Fruit fly (Drosophila melanogaster): ENCODE results near the gene Axn.

Gene Axn

dm6 chr3R:30014480-30014879, 8.2 kb upstream of the Axn start:
- no peak for TF ChIP-seq CG4496 (GFP tag; IDR thresholded peaks at IDR 0.05)
- no peak for TF ChIP-seq fd96Ca (GFP tag; IDR thresholded peaks at IDR 0.05)
- no peak for TF ChIP-seq CG8159 (tag; optimal IDR thresholded peaks at IDR 0.05)
- TF ChIP-seq EcR (GFP tag; optimal IDR thresholded peaks at IDR 0.05) = no peak
- no peak for TF ChIP-seq CG14655 (GFP tag; optimal IDR thresholded peaks at IDR 0.05)
- no peak for TF ChIP-seq Ets98B (GFP tag; IDR thresholded peaks at IDR 0.05)
- TF ChIP-seq Pif1A (GFP tag; optimal IDR thresholded peaks at IDR 0.05) = no peak
- no peak for TF ChIP-seq gl (tag; optimal IDR thresholded peaks at IDR 0.05)

dm6 chr3R:30014977-30015514, 7.6 kb upstream of the Axn start, which contains the start of gene CG7920:
Gene CG7920 (minus strand): TSS chr3R:30015284.
- TF ChIP-seq rn (GFP tag; IDR thresholded peaks at IDR 0.05) (no peak), CG4496 (GFP tag; IDR thresholded peaks at IDR 0.05) (0 out of 3 replicates have a peak, but pooled peaks have one; percentile 36), Ets98B (GFP tag; IDR thresholded peaks at IDR 0.05) (peak; percentile 40; the same call in 1 of the 2 replicates), EcR (GFP tag; optimal IDR thresholded peaks at IDR 0.05) (no peak), CG8301 (tag; optimal IDR thresholded peaks at IDR 0.05) (peak; percentile 6), CG32121 (GFP tag; IDR thresholded peaks at IDR 0.05) (0 out of 2 replicates have a peak, but pooled peaks have one; percentile 24), gl (tag; optimal IDR thresholded peaks at IDR 0.05) (no peak), CG13204 (GFP tag; optimal IDR thresholded peaks at IDR 0.05) (peak; percentile 45), CG34367 (tag; optimal IDR thresholded peaks at IDR 0.05) (peak; percentile 7), Snoo (tag; optimal IDR thresholded peaks at IDR 0.05) (no peak), CG8159 (tag; optimal IDR thresholded peaks at IDR 0.05) (no peak), CG15710 (tag; optimal IDR thresholded peaks at IDR 0.05) (no peak), fd96Ca (GFP tag; IDR thresholded peaks at IDR 0.05) (no peak), CG9948 (tag; optimal IDR thresholded peaks at IDR 0.05) (no peak), CG17806 (tag; optimal IDR thresholded peaks at IDR 0.05) (peak; percentile 6), Pif1A (GFP tag; optimal IDR thresholded peaks at IDR 0.05) (no peak), CG14655 (GFP tag; optimal IDR thresholded peaks at IDR 0.05) (no peak), CG10348 (GFP tag; IDR thresholded peaks at IDR 0.05) (no peak), CG12605 (GFP tag; IDR thresholded peaks at IDR 0.05) (peak; percentile 44; the same call in 1 of the 2 replicates), Pif1B (GFP tag; optimal IDR thresholded peaks at IDR 0.05) (no peak), D1 (tag; optimal IDR thresholded peaks at IDR 0.05) (no peak)

- TF ChIP-seq rn (GFP tag; IDR thresholded peaks at IDR 0.05) (0 out of 2 replicates have a peak, but pooled peaks have one; percentile 21), CG17806 (tag; optimal IDR thresholded peaks at IDR 0.05) (peak; percentile 8), CG8159 (tag; optimal IDR thresholded peaks at IDR 0.05) (peak; percentile 27), D1 (tag; optimal IDR thresholded peaks at IDR 0.05) (no peak), CG8301 (tag; optimal IDR thresholded peaks at IDR 0.05) (peak; percentile 44), CG14655 (GFP tag; optimal IDR thresholded peaks at IDR 0.05) (no peak), Pif1B (GFP tag; optimal IDR thresholded peaks at IDR 0.05) (no peak), CG4496 (GFP tag; IDR thresholded peaks at IDR 0.05) (peak; percentile 64; the same call in 2 of the 3 replicates), CG15710 (tag; optimal IDR thresholded peaks at IDR 0.05) (peak; percentile 9), Ets98B (GFP tag; IDR thresholded peaks at IDR 0.05) (peak; percentile 57), CG32121 (GFP tag; IDR thresholded peaks at IDR 0.05) (peak; percentile 73), CG13204 (GFP tag; optimal IDR thresholded peaks at IDR 0.05) (no peak), fd96Ca (GFP tag; IDR thresholded peaks at IDR 0.05) (peak; percentile 37; the same call in 1 of the 3 replicates), CG9948 (tag; optimal IDR thresholded peaks at IDR 0.05) (peak; percentile 20)
Measured at dm6 chr3R:30021009-30021408, 1.6 kb upstream of the Axn start.

- TF ChIP-seq CG15710 (tag; optimal IDR thresholded peaks at IDR 0.05) (no peak), gl (tag; optimal IDR thresholded peaks at IDR 0.05) (no peak), Ets98B (GFP tag; IDR thresholded peaks at IDR 0.05) (peak; percentile 65; the same call in 1 of the 2 replicates), CG17806 (tag; optimal IDR thresholded peaks at IDR 0.05) (peak; percentile 2), CG9948 (tag; optimal IDR thresholded peaks at IDR 0.05) (no peak), rn (GFP tag; IDR thresholded peaks at IDR 0.05) (no peak), CG13204 (GFP tag; optimal IDR thresholded peaks at IDR 0.05) (peak; percentile 98), CG4496 (GFP tag; IDR thresholded peaks at IDR 0.05) (peak; percentile 61; the same call in 2 of the 3 replicates), CG8301 (tag; optimal IDR thresholded peaks at IDR 0.05) (no peak), Pif1B (GFP tag; optimal IDR thresholded peaks at IDR 0.05) (no peak), Snoo (tag; optimal IDR thresholded peaks at IDR 0.05) (peak; percentile 17), CG8159 (tag; optimal IDR thresholded peaks at IDR 0.05) (no peak), CG34367 (tag; optimal IDR thresholded peaks at IDR 0.05) (no peak), fd96Ca (GFP tag; IDR thresholded peaks at IDR 0.05) (no peak), CG12605 (GFP tag; IDR thresholded peaks at IDR 0.05) (peak; percentile 47), CG14655 (GFP tag; optimal IDR thresholded peaks at IDR 0.05) (no peak), EcR (GFP tag; optimal IDR thresholded peaks at IDR 0.05) (no peak), CG10348 (GFP tag; IDR thresholded peaks at IDR 0.05) (no peak)
Measured at dm6 chr3R:30021559-30022451, 837 bp upstream of the Axn start, which contains the start of gene Mgat2. Gene Mgat2 (minus strand): TSS chr3R:30022221.

- no peak for TF ChIP-seq CG32121 (GFP tag; IDR thresholded peaks at IDR 0.05)
- no peak for TF ChIP-seq CG10348 (GFP tag; IDR thresholded peaks at IDR 0.05)
- no peak for TF ChIP-seq CG34367 (tag; optimal IDR thresholded peaks at IDR 0.05)
- no peak for TF ChIP-seq fd96Ca (GFP tag; IDR thresholded peaks at IDR 0.05)
- no peak for TF ChIP-seq gl (tag; optimal IDR thresholded peaks at IDR 0.05)
- no peak for TF ChIP-seq Pif1B (GFP tag; optimal IDR thresholded peaks at IDR 0.05)
- no peak for TF ChIP-seq CG9948 (tag; optimal IDR thresholded peaks at IDR 0.05)
- TF ChIP-seq CG8159 (tag; optimal IDR thresholded peaks at IDR 0.05) = no peak
- TF ChIP-seq rn (GFP tag; IDR thresholded peaks at IDR 0.05) = no peak
- no peak for TF ChIP-seq Pif1A (GFP tag; optimal IDR thresholded peaks at IDR 0.05)
- no peak for TF ChIP-seq CG8301 (tag; optimal IDR thresholded peaks at IDR 0.05)
- no peak for TF ChIP-seq CG13204 (GFP tag; optimal IDR thresholded peaks at IDR 0.05)
- no peak for TF ChIP-seq Snoo (tag; optimal IDR thresholded peaks at IDR 0.05)
- no peak for TF ChIP-seq CG4496 (GFP tag; IDR thresholded peaks at IDR 0.05)
- TF ChIP-seq Ets98B (GFP tag; IDR thresholded peaks at IDR 0.05) = no peak
- no peak for TF ChIP-seq CG15710 (tag; optimal IDR thresholded peaks at IDR 0.05)
Measured at dm6 chr3R:30023445-30023844, 803 bp downstream of the Axn start.

Data from whole organism, pupa.